Fruit fly (Drosophila melanogaster): ENCODE results near the gene Cyp313a4.

The Cyp313a4 gene

DNA sequence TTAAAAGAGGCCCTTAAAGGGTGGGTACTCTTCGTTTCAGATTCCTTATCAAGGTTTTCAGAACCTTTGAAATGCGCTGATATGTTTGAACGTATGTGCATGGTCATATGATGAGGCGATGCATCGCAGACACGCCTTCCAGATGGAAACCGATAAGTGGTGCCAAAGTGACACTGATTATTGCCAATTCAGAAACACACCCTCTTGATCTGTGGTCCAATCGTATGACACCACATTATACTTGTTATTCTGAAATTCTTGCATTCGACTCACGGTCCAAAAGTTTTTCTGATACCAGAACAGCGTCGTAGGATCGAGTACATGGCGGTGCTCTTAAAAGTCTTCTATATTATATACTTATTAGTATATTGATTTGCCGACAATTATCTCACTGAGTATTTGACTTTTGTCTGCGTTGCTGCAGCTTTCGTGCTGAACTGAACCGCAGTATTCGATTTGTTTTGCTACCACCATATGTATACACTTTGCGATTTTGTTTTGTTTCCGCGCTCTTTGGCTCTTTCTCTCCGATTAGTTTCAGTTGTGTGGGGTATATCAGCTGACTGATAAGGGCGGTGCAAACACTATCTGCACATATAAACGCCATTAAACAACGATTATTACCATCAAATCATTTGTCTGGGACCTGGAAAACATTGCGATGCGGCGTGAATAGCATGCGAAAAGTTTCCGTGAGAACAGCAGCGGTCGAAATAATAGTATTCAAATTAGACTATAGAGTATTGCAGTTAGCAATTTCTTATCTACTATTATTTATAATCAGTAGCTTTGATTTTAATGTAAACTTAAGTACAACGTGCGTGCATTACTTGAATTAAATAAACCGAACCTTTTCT lies 39.4 kb upstream of the Cyp313a4 start:
- TF ChIP-seq CG14655 (GFP tag; optimal IDR thresholded peaks at IDR 0.05) = peak; percentile 4
- TF ChIP-seq CG15710 (tag; optimal IDR thresholded peaks at IDR 0.05) = peak; percentile 18
- no peak for TF ChIP-seq gl (tag; optimal IDR thresholded peaks at IDR 0.05)

DNA sequence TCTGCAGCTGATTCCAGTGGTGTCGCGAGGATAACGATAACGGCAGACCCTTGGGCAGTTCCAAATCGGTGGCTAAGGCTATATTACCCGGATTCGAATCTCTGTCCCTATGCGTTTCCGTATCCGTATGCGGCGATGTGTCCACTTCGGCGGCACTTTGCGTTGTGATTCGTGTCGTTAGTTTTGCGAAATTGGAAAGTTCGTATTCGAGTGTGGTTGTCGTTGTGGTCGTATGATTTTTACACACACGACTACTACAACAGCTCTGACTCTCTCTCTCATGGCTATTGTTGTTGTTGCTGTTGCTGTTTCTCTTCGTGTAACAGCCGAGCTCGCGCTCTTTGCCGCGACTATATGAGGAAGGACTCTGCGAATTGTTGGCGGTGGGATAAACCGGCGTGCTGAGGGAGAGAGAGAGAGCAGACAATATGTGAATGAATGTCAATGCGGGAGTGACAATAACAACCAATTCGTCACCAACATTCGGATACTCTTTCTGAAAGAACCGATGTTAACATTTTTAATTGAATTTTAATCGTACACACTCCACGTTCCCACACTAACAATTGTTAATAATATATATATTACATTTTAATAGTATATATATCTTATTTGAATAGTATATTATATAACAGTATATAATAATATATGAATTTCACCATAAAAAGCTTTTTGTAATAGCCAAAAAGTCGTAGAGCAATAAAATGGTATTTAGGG lies 38.6 kb upstream of the Cyp313a4 start:
- TF ChIP-seq Ets98B (GFP tag; IDR thresholded peaks at IDR 0.05) (peak; percentile 63), CG13204 (GFP tag; optimal IDR thresholded peaks at IDR 0.05) (peak; percentile 50), D1 (tag; optimal IDR thresholded peaks at IDR 0.05) (peak; percentile 60), CG17806 (tag; optimal IDR thresholded peaks at IDR 0.05) (peak; percentile 61), CG15710 (tag; optimal IDR thresholded peaks at IDR 0.05) (peak; percentile 70), Pif1A (GFP tag; optimal IDR thresholded peaks at IDR 0.05) (peak; percentile 27), CG14655 (GFP tag; optimal IDR thresholded peaks at IDR 0.05) (peak; percentile 79), CG10348 (GFP tag; IDR thresholded peaks at IDR 0.05) (no peak), Snoo (tag; optimal IDR thresholded peaks at IDR 0.05) (peak; percentile 71), CG32121 (GFP tag; IDR thresholded peaks at IDR 0.05) (peak; percentile 52; the same call in 1 of the 2 replicates), CG9948 (tag; optimal IDR thresholded peaks at IDR 0.05) (peak; percentile 61), CG12605 (GFP tag; IDR thresholded peaks at IDR 0.05) (peak; percentile 61), CG34367 (tag; optimal IDR thresholded peaks at IDR 0.05) (peak; percentile 46), fd96Ca (GFP tag; IDR thresholded peaks at IDR 0.05) (peak; percentile 34; the same call in 1 of the 3 replicates), rn (GFP tag; IDR thresholded peaks at IDR 0.05) (no peak), EcR (GFP tag; optimal IDR thresholded peaks at IDR 0.05) (peak; percentile 18), Pif1B (GFP tag; optimal IDR thresholded peaks at IDR 0.05) (peak; percentile 71), CG8159 (tag; optimal IDR thresholded peaks at IDR 0.05) (peak; percentile 78), gl (tag; optimal IDR thresholded peaks at IDR 0.05) (no peak), CG4496 (GFP tag; IDR thresholded peaks at IDR 0.05) (peak; percentile 81), CG8301 (tag; optimal IDR thresholded peaks at IDR 0.05) (peak; percentile 47)

DNA sequence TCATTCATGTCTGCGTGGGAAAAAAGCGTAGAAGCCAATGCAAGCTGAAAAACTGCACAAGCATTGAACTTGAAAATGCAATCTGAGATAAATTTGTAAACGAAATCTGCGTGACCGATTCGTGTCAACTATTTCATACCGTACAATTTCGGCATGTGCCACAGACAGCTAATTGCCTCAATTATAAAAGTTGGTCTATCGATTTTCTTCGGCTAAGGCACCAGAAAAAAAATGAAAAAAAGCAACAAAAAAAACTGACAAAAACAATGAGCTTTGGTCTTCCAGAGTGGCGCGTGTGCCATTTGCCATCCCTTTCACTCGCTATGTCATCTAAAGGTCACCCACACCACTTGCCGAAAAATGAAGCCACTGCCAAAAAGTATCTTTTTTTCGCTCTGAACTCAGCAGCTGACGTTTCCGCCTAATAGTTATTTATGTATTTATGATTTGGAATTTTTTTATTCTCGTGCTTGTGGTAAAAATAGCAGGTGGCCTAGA lies 37.4 kb upstream of the Cyp313a4 start:
- TF ChIP-seq CG14655 (GFP tag; optimal IDR thresholded peaks at IDR 0.05) (no peak), CG12605 (GFP tag; IDR thresholded peaks at IDR 0.05) (0 out of 2 replicates have a peak, but pooled peaks have one; percentile 4), Ets98B (GFP tag; IDR thresholded peaks at IDR 0.05) (0 out of 2 replicates have a peak, but pooled peaks have one; percentile 2)

DNA sequence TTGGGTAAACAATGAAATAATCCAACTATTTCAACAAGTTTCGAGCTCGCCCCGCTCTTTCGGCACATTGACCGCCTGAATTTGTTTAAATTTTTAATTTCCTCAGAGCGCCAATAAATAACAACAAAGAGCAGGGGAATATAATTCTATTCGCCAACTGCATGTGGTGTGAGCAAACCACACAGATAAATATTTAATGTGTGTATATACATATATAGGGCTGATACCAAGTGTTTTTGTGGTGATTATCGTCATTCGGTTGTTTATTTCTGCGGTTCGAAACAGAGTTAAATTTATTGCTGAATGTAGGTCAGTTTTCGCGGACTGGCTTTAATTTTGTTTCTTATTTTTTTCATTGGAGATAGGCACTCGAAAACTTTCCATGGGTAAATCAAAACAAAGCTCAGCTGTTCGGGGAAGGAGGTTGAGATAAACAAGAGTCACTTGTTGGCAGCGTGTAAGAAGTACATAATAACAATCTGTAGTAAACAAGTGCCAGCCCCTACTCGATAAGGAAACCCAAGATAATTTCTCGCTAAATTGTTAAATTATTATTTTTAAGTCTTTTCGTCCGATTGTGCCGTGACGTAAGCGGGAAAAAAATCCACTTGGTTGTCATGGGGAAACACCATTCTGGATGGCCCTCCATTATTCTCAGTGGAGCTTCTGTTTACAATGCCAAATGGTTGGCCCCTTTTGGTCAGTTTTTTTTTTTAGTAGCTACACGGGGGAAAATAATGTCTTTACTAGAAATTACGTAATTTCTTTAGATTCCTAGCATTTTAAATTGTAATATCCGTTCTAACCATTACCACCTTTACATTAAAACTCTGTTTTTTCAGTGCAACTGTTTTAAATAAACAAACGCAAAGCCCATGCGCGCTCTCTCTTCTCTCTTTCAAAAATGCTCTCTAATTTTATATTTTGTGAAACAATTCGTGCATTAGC lies 36.7 kb upstream of the Cyp313a4 start:
- no peak; the same call in 1 of the 2 replicates for TF ChIP-seq CG32121 (GFP tag; IDR thresholded peaks at IDR 0.05)
- peak; percentile 0 for TF ChIP-seq gl (tag; optimal IDR thresholded peaks at IDR 0.05)
- peak; percentile 33 for TF ChIP-seq CG8301 (tag; optimal IDR thresholded peaks at IDR 0.05)
- no peak for TF ChIP-seq CG10348 (GFP tag; IDR thresholded peaks at IDR 0.05)
- no peak for TF ChIP-seq D1 (tag; optimal IDR thresholded peaks at IDR 0.05)
- TF ChIP-seq Pif1A (GFP tag; optimal IDR thresholded peaks at IDR 0.05) = peak; percentile 38
- TF ChIP-seq Pif1B (GFP tag; optimal IDR thresholded peaks at IDR 0.05) = no peak
- TF ChIP-seq CG4496 (GFP tag; IDR thresholded peaks at IDR 0.05) = peak; percentile 61
- no peak for TF ChIP-seq CG13204 (GFP tag; optimal IDR thresholded peaks at IDR 0.05)
- no peak for TF ChIP-seq EcR (GFP tag; optimal IDR thresholded peaks at IDR 0.05)
- no peak for TF ChIP-seq CG34367 (tag; optimal IDR thresholded peaks at IDR 0.05)
- no peak for TF ChIP-seq CG9948 (tag; optimal IDR thresholded peaks at IDR 0.05)
- peak; percentile 26 for TF ChIP-seq CG8159 (tag; optimal IDR thresholded peaks at IDR 0.05)
- TF ChIP-seq fd96Ca (GFP tag; IDR thresholded peaks at IDR 0.05) = peak; percentile 36; the same call in 1 of the 3 replicates
- 0 out of 2 replicates have a peak, but pooled peaks have one; percentile 20 for TF ChIP-seq CG12605 (GFP tag; IDR thresholded peaks at IDR 0.05)
- TF ChIP-seq CG17806 (tag; optimal IDR thresholded peaks at IDR 0.05) = peak; percentile 24
- TF ChIP-seq CG14655 (GFP tag; optimal IDR thresholded peaks at IDR 0.05) = peak; percentile 57
- no peak for TF ChIP-seq Snoo (tag; optimal IDR thresholded peaks at IDR 0.05)
- TF ChIP-seq rn (GFP tag; IDR thresholded peaks at IDR 0.05) = 0 out of 2 replicates have a peak, but pooled peaks have one; percentile 15
- peak; percentile 61 for TF ChIP-seq Ets98B (GFP tag; IDR thresholded peaks at IDR 0.05)
- no peak for TF ChIP-seq CG15710 (tag; optimal IDR thresholded peaks at IDR 0.05)

DNA sequence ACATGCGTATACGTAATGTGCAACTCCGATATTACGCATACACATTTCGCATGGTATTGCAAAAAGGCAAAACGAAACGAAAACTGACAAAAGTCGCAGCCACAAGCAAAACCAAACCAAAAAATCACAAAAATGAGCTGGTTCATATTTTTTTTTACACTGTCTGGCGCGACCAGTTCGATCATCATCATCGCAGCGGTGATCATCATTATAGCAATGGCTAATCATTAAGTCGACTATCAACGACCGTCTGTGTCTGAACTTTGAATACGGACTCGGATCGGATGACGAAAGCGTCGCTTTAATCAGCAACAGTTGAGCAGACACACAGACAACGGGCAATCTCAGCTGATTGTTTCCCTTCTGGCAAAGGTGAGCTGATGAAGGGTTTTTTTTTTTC lies 35.7 kb upstream of the Cyp313a4 start:
- no peak for TF ChIP-seq D1 (tag; optimal IDR thresholded peaks at IDR 0.05)
- TF ChIP-seq rn (GFP tag; IDR thresholded peaks at IDR 0.05) = no peak
- no peak for TF ChIP-seq Pif1A (GFP tag; optimal IDR thresholded peaks at IDR 0.05)
- peak; percentile 34; the same call in 1 of the 2 replicates for TF ChIP-seq Ets98B (GFP tag; IDR thresholded peaks at IDR 0.05)
- peak; percentile 47 for TF ChIP-seq CG34367 (tag; optimal IDR thresholded peaks at IDR 0.05)
- TF ChIP-seq CG10348 (GFP tag; IDR thresholded peaks at IDR 0.05) = no peak
- peak; percentile 27 for TF ChIP-seq CG17806 (tag; optimal IDR thresholded peaks at IDR 0.05)
- TF ChIP-seq CG15710 (tag; optimal IDR thresholded peaks at IDR 0.05) = peak; percentile 30
- TF ChIP-seq Pif1B (GFP tag; optimal IDR thresholded peaks at IDR 0.05) = no peak
- TF ChIP-seq fd96Ca (GFP tag; IDR thresholded peaks at IDR 0.05) = peak; percentile 40; the same call in 2 of the 3 replicates
- no peak for TF ChIP-seq CG9948 (tag; optimal IDR thresholded peaks at IDR 0.05)
- no peak for TF ChIP-seq CG8301 (tag; optimal IDR thresholded peaks at IDR 0.05)
- peak; percentile 84 for TF ChIP-seq EcR (GFP tag; optimal IDR thresholded peaks at IDR 0.05)
- peak; percentile 72 for TF ChIP-seq CG13204 (GFP tag; optimal IDR thresholded peaks at IDR 0.05)
- TF ChIP-seq CG14655 (GFP tag; optimal IDR thresholded peaks at IDR 0.05) = no peak
- TF ChIP-seq CG12605 (GFP tag; IDR thresholded peaks at IDR 0.05) = peak; percentile 60; the same call in 1 of the 2 replicates
- peak; percentile 36 for TF ChIP-seq Snoo (tag; optimal IDR thresholded peaks at IDR 0.05)
- peak; percentile 30; the same call in 1 of the 2 replicates for TF ChIP-seq CG32121 (GFP tag; IDR thresholded peaks at IDR 0.05)
- TF ChIP-seq CG4496 (GFP tag; IDR thresholded peaks at IDR 0.05) = peak; percentile 48; the same call in 2 of the 3 replicates
- TF ChIP-seq gl (tag; optimal IDR thresholded peaks at IDR 0.05) = peak; percentile 88
- TF ChIP-seq CG8159 (tag; optimal IDR thresholded peaks at IDR 0.05) = peak; percentile 44
